Worm (Caenorhabditis elegans) whole organism, L4 larva: ENCODE data around the gene Y46D2A.1.

ENCODE experiments used
- F37D6.2 ChIP-seq: sonication (generic microtip); optimal IDR thresholded peaks from 2 replicates; lab custom pipeline; 2016; ENCODE audit warnings: mild to moderate bottlenecking, missing genetic modification characterization, missing compliant biosample characterization
- daf-12 ChIP-seq: fragments of 150-350 bp; optimal IDR thresholded peaks from 2 replicates; lab custom pipeline; 2014; ENCODE audit warnings: missing biosample characterization, missing genetic modification reagents, missing genetic modification characterization
- fos-1 ChIP-seq: fragments of 150-350 bp; optimal IDR thresholded peaks from 2 replicates; lab custom pipeline; 2014; ENCODE audit warnings: missing biosample characterization, missing genetic modification characterization
- lin-13 ChIP-seq: fragments of 150-350 bp; optimal IDR thresholded peaks from 2 replicates; lab custom pipeline; 2014; ENCODE audit warnings: missing biosample characterization, missing genetic modification reagents, missing genetic modification characterization
- lin-15B ChIP-seq: fragments of 150-350 bp; sonication (generic microtip); optimal IDR thresholded peaks from 3 replicates; lab custom pipeline; 2014; ENCODE audit warnings: missing biosample characterization, missing genetic modification characterization
- lsy-2 ChIP-seq, 2 experiments: fragments of 150-350 bp in 1 of 2; sonication (generic microtip) in 1 of 2; optimal IDR thresholded peaks; 2 replicates each; lab custom pipeline; 2014 to 2017; ENCODE audit warnings: missing biosample characterization in 2 of 2, missing genetic modification characterization in 2 of 2
- mdl-1 ChIP-seq, 2 experiments: fragments of 150-350 bp in 1 of 2; sonication (generic microtip) in 1 of 2; optimal IDR thresholded peaks; 2 replicates each; lab custom pipeline; 2014 to 2017; ENCODE audit warnings: missing biosample characterization in 2 of 2, missing genetic modification characterization in 2 of 2
- mdt-29 ChIP-seq: fragments of 200-800 bp; sonication (Bioruptor generic); IDR thresholded peaks from 2 replicates; pipeline ENCODE4 v1.3.6; 2022; ENCODE audit warnings: missing genetic modification reagents, missing genetic modification characterization, missing compliant biosample characterization
- nhr-237 ChIP-seq: sonication (generic microtip); optimal IDR thresholded peaks from 2 replicates; lab custom pipeline; 2017; ENCODE audit warnings: missing biosample characterization, missing genetic modification characterization
- pqm-1 ChIP-seq: sonication (generic microtip); optimal IDR thresholded peaks from 2 replicates; lab custom pipeline; 2017; ENCODE audit warnings: missing biosample characterization, missing genetic modification characterization

ce11 chrII:3313442-3313841 is 8.9 kb upstream of the Y46D2A.1 start, which contains the start of gene F39E9.6:
- TF ChIP-seq fos-1 (tag; lab: Kevin White, UChicago) = no peak
- TF ChIP-seq lin-15B (tag; lab: Kevin White, UChicago) = no peak
- TF ChIP-seq pqm-1 (tag; lab: Kevin White, UChicago) = no peak
- no peak for TF ChIP-seq mdt-29 (GFP tag; lab: Robert Waterston, UW)
- no peak for TF ChIP-seq mdl-1 (tag; optimal IDR thresholded peaks at IDR 0.05; lab: Kevin White, UChicago)
- no peak for TF ChIP-seq lsy-2 (tag; optimal IDR thresholded peaks at IDR 0.05; lab: Kevin White, UChicago)
- no peak for TF ChIP-seq daf-12 (tag; lab: Kevin White, UChicago)
- TF ChIP-seq F37D6.2 = no peak
- no peak for TF ChIP-seq lin-13 (GFP tag; lab: Kevin White, UChicago)
- TF ChIP-seq nhr-237 (tag; lab: Kevin White, UChicago) = no peak
